Worm (Caenorhabditis elegans): ENCODE data around the gene C37E2.3.

C37E2.3 gene

ce11 chrX:14140040-14140439 lies 40.2 kb upstream of the C37E2.3 start, which contains the start of gene nkat-1:
Gene nkat-1 (minus strand): TSS chrX:14140140.
- TF ChIP-seq ceh-31 (tag; optimal IDR thresholded peaks at IDR 0.05) (no peak), elt-4 (tag; optimal IDR thresholded peaks at IDR 0.05) (no peak), ceh-48 (tag; optimal IDR thresholded peaks at IDR 0.05) (no peak)

ce11 chrX:14141344-14141841 lies 38.9 kb upstream of the C37E2.3 start:
- TF ChIP-seq unc-42 (tag; optimal IDR thresholded peaks at IDR 0.05) = peak; percentile 17
- TF ChIP-seq ceh-48 (tag; optimal IDR thresholded peaks at IDR 0.05) = peak; percentile 24
- TF ChIP-seq C38D4.7 (GFP tag; optimal IDR thresholded peaks at IDR 0.05) = no peak

ce11 chrX:14141896-14142392 lies 38.3 kb upstream of the C37E2.3 start, which contains the start of gene ceh-89:
Gene ceh-89 (plus strand): TSS chrX:14141946.
- TF ChIP-seq nhr-11 (tag; optimal IDR thresholded peaks at IDR 0.05) = no peak
- TF ChIP-seq ref-2 (tag; optimal IDR thresholded peaks at IDR 0.05) = no peak
- TF ChIP-seq rnt-1 (tag; optimal IDR thresholded peaks at IDR 0.05) = no peak
- no peak for TF ChIP-seq ceh-19 (GFP tag; optimal IDR thresholded peaks at IDR 0.05)
- TF ChIP-seq mec-3 (tag; optimal IDR thresholded peaks at IDR 0.05; ENCODE audit: borderline replicate concordance) = no peak
- TF ChIP-seq pag-3 (tag; optimal IDR thresholded peaks at IDR 0.05; ENCODE audit: borderline replicate concordance) = no peak
- no peak for TF ChIP-seq gmeb-2 (tag; optimal IDR thresholded peaks at IDR 0.05)

ce11 chrX:14145634-14146033 lies 34.6 kb upstream of the C37E2.3 start:
- TF ChIP-seq sox-4 (tag; optimal IDR thresholded peaks at IDR 0.05) (no peak), K09A11.1 (tag; optimal IDR thresholded peaks at IDR 0.05; ENCODE audit: insufficient read depth) (no peak), eyg-1 (tag; optimal IDR thresholded peaks at IDR 0.05) (no peak), ceh-45 (GFP tag; IDR thresholded peaks at IDR 0.05) (no peak), pat-9 (tag; optimal IDR thresholded peaks at IDR 0.05) (no peak), fkh-10 (GFP tag; optimal IDR thresholded peaks at IDR 0.05) (no peak), unc-86 (tag; optimal IDR thresholded peaks at IDR 0.05) (no peak), unc-3 (GFP tag; conservative IDR thresholded peaks at IDR 0.05) (no peak), unc-3 (tag; optimal IDR thresholded peaks at IDR 0.05) (no peak), madf-2 (tag; optimal IDR thresholded peaks at IDR 0.05) (no peak), ceh-34 (tag; optimal IDR thresholded peaks at IDR 0.05) (no peak), ref-2 (tag; optimal IDR thresholded peaks at IDR 0.05) (no peak), ceh-30 (tag; optimal IDR thresholded peaks at IDR 0.05) (no peak)

- TF ChIP-seq K09A11.1 (tag; optimal IDR thresholded peaks at IDR 0.05; ENCODE audit: insufficient read depth) (peak; percentile 32), pag-3 (tag; optimal IDR thresholded peaks at IDR 0.05; ENCODE audit: borderline replicate concordance) (no peak), unc-42 (tag; optimal IDR thresholded peaks at IDR 0.05) (peak; percentile 28), hlh-30 (tag; optimal IDR thresholded peaks at IDR 0.05; ENCODE audit: insufficient read depth) (peak; percentile 46), tbx-2 (tag; optimal IDR thresholded peaks at IDR 0.05) (peak; percentile 42), ceh-6 (GFP tag; optimal IDR thresholded peaks at IDR 0.05) (no peak), pros-1 (tag; optimal IDR thresholded peaks at IDR 0.05) (peak; percentile 65), ama-1 (optimal IDR thresholded peaks at IDR 0.05) (no peak), ceh-48 (tag; optimal IDR thresholded peaks at IDR 0.05) (peak; percentile 6), ceh-34 (tag; optimal IDR thresholded peaks at IDR 0.05) (peak; percentile 7), ceh-18 (tag; optimal IDR thresholded peaks at IDR 0.05) (peak; percentile 75), nfya-1 (tag; optimal IDR thresholded peaks at IDR 0.05) (peak; percentile 48), dve-1 (tag; optimal IDR thresholded peaks at IDR 0.05) (peak; percentile 14), rnt-1 (tag; optimal IDR thresholded peaks at IDR 0.05) (no peak), ceh-31 (tag; optimal IDR thresholded peaks at IDR 0.05) (peak; percentile 22), sdc-2 (tag; optimal IDR thresholded peaks at IDR 0.05) (no peak)
These were observed 33.5 kb upstream of the C37E2.3 start for ce11 chrX:14146740-14147140.

Data from whole organism, late embryonic.